Fruit fly (Drosophila melanogaster) whole organism, embryonic: Measurements from ENCODE around the gene CG34149.

Experiments used
- Antp ChIP-seq: fragments of 200-800 bp; sonication (Bioruptor generic); optimal IDR thresholded peaks from 3 replicates; lab custom pipeline; 2016; ENCODE audit warnings: missing biosample characterization, missing genetic modification characterization
- Atf6 ChIP-seq: fragments of 200-800 bp; sonication (Bioruptor generic); IDR thresholded peaks from 2 replicates; pipeline ENCODE4 v1.3.6; 2022; ENCODE audit warnings: missing biosample characterization, missing genetic modification characterization
- Bgb ChIP-seq: fragments of 200-800 bp; sonication (Bioruptor generic); IDR thresholded peaks from 2 replicates; pipeline ENCODE4 v1.3.6; 2022; ENCODE audit warnings: missing biosample characterization, missing genetic modification characterization; ENCODE audit not compliant: partially characterized antibody
- CG10431 ChIP-seq: fragments of 200-800 bp; sonication (Bioruptor generic); optimal IDR thresholded peaks from 3 replicates; lab custom pipeline; 2018; ENCODE audit warnings: missing biosample characterization, mild to moderate bottlenecking, missing genetic modification characterization
- CG10654 ChIP-seq: fragments of 200-800 bp; sonication (Bioruptor generic); optimal IDR thresholded peaks from 2 replicates; lab custom pipeline; 2016; ENCODE audit warnings: missing biosample characterization, missing genetic modification characterization
- CG12391 ChIP-seq: fragments of 200-800 bp; sonication (Bioruptor generic); optimal IDR thresholded peaks from 3 replicates; lab custom pipeline; 2018; ENCODE audit warnings: missing biosample characterization, mild to moderate bottlenecking, missing genetic modification characterization, moderate library complexity
- CG13287 ChIP-seq: fragments of 200-800 bp; sonication (Bioruptor generic); IDR thresholded peaks from 2 replicates; pipeline ENCODE4 v1.3.6; 2022; ENCODE audit warnings: missing biosample characterization, missing genetic modification characterization; ENCODE audit not compliant: partially characterized antibody
- CG14710 ChIP-seq: fragments of 200-800 bp; sonication (Bioruptor generic); optimal IDR thresholded peaks from 3 replicates; lab custom pipeline; 2019; ENCODE audit warnings: missing biosample characterization, mild to moderate bottlenecking, missing genetic modification characterization, moderate library complexity
- CG14860 ChIP-seq: fragments of 200-800 bp; sonication (Bioruptor generic); IDR thresholded peaks from 3 replicates; pipeline ENCODE4 v1.3.6; 2022; ENCODE audit warnings: missing biosample characterization, missing genetic modification characterization; ENCODE audit not compliant: partially characterized antibody
- CG15479 ChIP-seq: fragments of 200-800 bp; sonication (Bioruptor generic); optimal IDR thresholded peaks from 3 replicates; lab custom pipeline; 2019; ENCODE audit warnings: missing biosample characterization, mild to moderate bottlenecking, missing genetic modification characterization, moderate library complexity
- CG17328 ChIP-seq: fragments of 200-800 bp; sonication (Bioruptor generic); IDR thresholded peaks from 2 replicates; pipeline ENCODE4 v1.3.6; 2022; ENCODE audit warnings: missing biosample characterization, missing genetic modification characterization
- CG17612 ChIP-seq: fragments of 200-800 bp; sonication (Bioruptor generic); IDR thresholded peaks from 2 replicates; pipeline ENCODE4 v1.3.6; 2022; ENCODE audit warnings: missing biosample characterization, missing genetic modification characterization
- CG31365 ChIP-seq: fragments of 200-800 bp; sonication (Bioruptor generic); optimal IDR thresholded peaks from 2 replicates; lab custom pipeline; 2018; ENCODE audit warnings: missing biosample characterization, mild to moderate bottlenecking, missing genetic modification characterization
- CG3163 ChIP-seq: fragments of 200-800 bp; sonication (Bioruptor generic); optimal IDR thresholded peaks from 3 replicates; lab custom pipeline; 2016; ENCODE audit warnings: missing biosample characterization, missing genetic modification characterization
- CG33557 ChIP-seq: fragments of 200-800 bp; sonication (Bioruptor generic); optimal IDR thresholded peaks from 2 replicates; lab custom pipeline; 2019; ENCODE audit warnings: missing biosample characterization, mild to moderate bottlenecking, missing genetic modification characterization, moderate library complexity
- CG3847 ChIP-seq: fragments of 200-800 bp; sonication (Bioruptor generic); IDR thresholded peaks from 2 replicates; pipeline ENCODE4 v1.3.6; 2022; ENCODE audit warnings: missing biosample characterization, missing genetic modification characterization
- CG42726 ChIP-seq: fragments of 200-800 bp; sonication (Bioruptor generic); IDR thresholded peaks from 2 replicates; pipeline ENCODE4 v1.3.6; 2022; ENCODE audit warnings: missing biosample characterization, missing genetic modification characterization; ENCODE audit not compliant: partially characterized antibody
- CG4360 ChIP-seq: fragments of 200-800 bp; sonication (Bioruptor generic); IDR thresholded peaks from 2 replicates; pipeline ENCODE4 v1.3.6; 2022; ENCODE audit warnings: missing biosample characterization, missing genetic modification characterization
- CG7963 ChIP-seq: fragments of 200-800 bp; sonication (Bioruptor generic); IDR thresholded peaks from 3 replicates; pipeline ENCODE4 v1.3.6; 2022; ENCODE audit warnings: missing biosample characterization, missing genetic modification characterization; ENCODE audit not compliant: partially characterized antibody
- CG8290 ChIP-seq, 3 experiments: fragments of 200-800 bp; sonication (Bioruptor generic); optimal IDR thresholded peaks; 2 replicates each; lab custom pipeline; 2016 to 2019; ENCODE audit warnings: missing biosample characterization in 3 of 3, missing genetic modification characterization in 3 of 3, mild to moderate bottlenecking in 2 of 3, moderate library complexity in 1 of 3
- CG9876 ChIP-seq: fragments of 200-800 bp; sonication (Bioruptor generic); optimal IDR thresholded peaks from 2 replicates; lab custom pipeline; 2016; ENCODE audit warnings: missing biosample characterization, missing genetic modification characterization
- CTCF ChIP-seq: fragments of 200-800 bp; sonication (Bioruptor generic); optimal IDR thresholded peaks from 2 replicates; lab custom pipeline; 2017; ENCODE audit warnings: missing biosample characterization, mild to moderate bottlenecking, missing genetic modification characterization, moderate library complexity
- Dfd ChIP-seq, 2 experiments: fragments of >200 bp; optimal IDR thresholded peaks; 2 replicates each; lab custom pipeline; 2017; ENCODE audit warnings: missing biosample characterization in 2 of 2, missing genetic modification characterization in 2 of 2
- Doc3 ChIP-seq: fragments of 200-800 bp; sonication (Bioruptor generic); IDR thresholded peaks from 3 replicates; pipeline ENCODE4 v1.3.6; 2022; ENCODE audit warnings: missing biosample characterization, missing genetic modification characterization; ENCODE audit not compliant: partially characterized antibody
- HLH4C ChIP-seq: fragments of 200-800 bp; sonication (Bioruptor generic); IDR thresholded peaks from 3 replicates; pipeline ENCODE4 v1.3.6; 2022; ENCODE audit warnings: missing biosample characterization, missing genetic modification characterization; ENCODE audit not compliant: partially characterized antibody
- Hr3 ChIP-seq: fragments of 200-800 bp; sonication (Bioruptor generic); optimal IDR thresholded peaks from 3 replicates; lab custom pipeline; 2016; ENCODE audit warnings: missing biosample characterization, missing genetic modification characterization
- Med ChIP-seq: fragments of 200-800 bp; sonication (Bioruptor generic); peaks from one replicate; lab custom pipeline; 2016; ENCODE audit warnings: missing biosample characterization, missing genetic modification characterization, mild to moderate bottlenecking, inconsistent platforms, moderate library complexity
- Pdp1 ChIP-seq, 2 experiments: fragments of 200-800 bp; sonication (Bioruptor generic); optimal IDR thresholded peaks; 3 replicates each; lab custom pipeline; 2016; ENCODE audit warnings: missing biosample characterization in 2 of 2, missing genetic modification characterization in 2 of 2, mild to moderate bottlenecking in 1 of 2, moderate library complexity in 1 of 2
- Stat92E ChIP-seq, 3 experiments: fragments of >200 bp in 2 of 3; fragments of 200-800 bp in 1 of 3; sonication (Bioruptor generic) in 1 of 3; optimal IDR thresholded peaks; 2 replicates each; lab custom pipeline; 2017 to 2019; ENCODE audit warnings: missing biosample characterization in 3 of 3, missing genetic modification characterization in 3 of 3, mild to moderate bottlenecking in 1 of 3, moderate library complexity in 1 of 3
- aop ChIP-seq: fragments of 200-800 bp; sonication (Bioruptor generic); IDR thresholded peaks from 2 replicates; pipeline ENCODE4 v1.3.6; 2022; ENCODE audit warnings: missing biosample characterization, missing genetic modification characterization
- crol ChIP-seq: fragments of 200-800 bp; sonication (Bioruptor generic); IDR thresholded peaks from 2 replicates; pipeline ENCODE4 v1.3.6; 2022; ENCODE audit warnings: missing biosample characterization, missing genetic modification characterization
- eve ChIP-seq, 2 experiments: fragments of >200 bp; optimal IDR thresholded peaks; 2 replicates each; lab custom pipeline; 2017; ENCODE audit warnings: missing biosample characterization in 2 of 2, missing genetic modification characterization in 2 of 2
- inv ChIP-seq: fragments of 200-800 bp; sonication (Bioruptor generic); IDR thresholded peaks from 2 replicates; pipeline ENCODE4 v1.3.6; 2022; ENCODE audit warnings: missing biosample characterization, missing genetic modification characterization; ENCODE audit not compliant: partially characterized antibody
- knrl ChIP-seq: fragments of 200-800 bp; sonication (Bioruptor generic); IDR thresholded peaks from 3 replicates; pipeline ENCODE4 v1.3.6; 2022; ENCODE audit warnings: missing biosample characterization, missing genetic modification characterization; ENCODE audit not compliant: partially characterized antibody
- nmo ChIP-seq: fragments of 200-800 bp; sonication (Bioruptor generic); optimal IDR thresholded peaks from 2 replicates; lab custom pipeline; 2018; ENCODE audit warnings: missing biosample characterization, mild to moderate bottlenecking, missing genetic modification characterization, moderate library complexity
- onecut ChIP-seq: fragments of 200-800 bp; sonication (Bioruptor generic); IDR thresholded peaks from 2 replicates; pipeline ENCODE4 v1.3.6; 2022; ENCODE audit warnings: missing biosample characterization, missing genetic modification characterization
- org-1 ChIP-seq: fragments of 200-800 bp; sonication (Bioruptor generic); optimal IDR thresholded peaks from 2 replicates; lab custom pipeline; 2017; ENCODE audit warnings: missing biosample characterization, missing genetic modification characterization
- pan ChIP-seq, 4 experiments: fragments of >200 bp in 3 of 4; fragments of 200-800 bp in 1 of 4; sonication (Bioruptor generic) in 1 of 4; optimal IDR thresholded peaks in 3 of 4; IDR thresholded peaks in 1 of 4; 2 replicates each; pipeline versions ENCODE4 v1.3.6 to Lab custom; 2017 to 2022; ENCODE audit warnings: missing biosample characterization in 2 of 4, missing genetic modification characterization in 2 of 4, mixed read lengths in 1 of 4
- pho ChIP-seq: fragments of 200-800 bp; sonication (Bioruptor generic); optimal IDR thresholded peaks from 2 replicates; lab custom pipeline; 2016; ENCODE audit warnings: missing biosample characterization, missing genetic modification characterization
- phol ChIP-seq: fragments of 200-800 bp; sonication (Bioruptor generic); optimal IDR thresholded peaks from 3 replicates; lab custom pipeline; 2018; ENCODE audit warnings: missing biosample characterization, mild to moderate bottlenecking, missing genetic modification characterization, moderate library complexity
- pros ChIP-seq: fragments of 200-800 bp; sonication (Bioruptor generic); optimal IDR thresholded peaks from 3 replicates; lab custom pipeline; 2019; ENCODE audit warnings: missing biosample characterization, mild to moderate bottlenecking, missing genetic modification characterization, moderate library complexity
- sens ChIP-seq: fragments of 200-800 bp; sonication (Bioruptor generic); peaks from one replicate; lab custom pipeline; 2016; ENCODE audit warnings: missing biosample characterization, missing genetic modification characterization
- tna ChIP-seq: fragments of 200-800 bp; sonication (Bioruptor generic); IDR thresholded peaks from 2 replicates; pipeline ENCODE4 v1.3.6; 2022; ENCODE audit warnings: missing biosample characterization, missing genetic modification characterization; ENCODE audit not compliant: partially characterized antibody
- trh ChIP-seq: fragments of 200-800 bp; sonication (Bioruptor generic); optimal IDR thresholded peaks from 2 replicates; lab custom pipeline; 2016; ENCODE audit warnings: missing biosample characterization, missing genetic modification characterization
- unc-4 ChIP-seq: fragments of 200-800 bp; sonication (Bioruptor generic); IDR thresholded peaks from 2 replicates; pipeline ENCODE4 v1.3.6; 2022; ENCODE audit warnings: missing biosample characterization, missing genetic modification characterization; ENCODE audit not compliant: partially characterized antibody
- usp ChIP-seq: fragments of >200 bp; optimal IDR thresholded peaks from 2 replicates; lab custom pipeline; 2017; ENCODE audit warnings: missing biosample characterization, missing genetic modification characterization
- z ChIP-seq: fragments of 200-800 bp; sonication (Bioruptor generic); IDR thresholded peaks from 3 replicates; pipeline ENCODE4 v1.3.6; 2022; ENCODE audit warnings: missing biosample characterization, missing genetic modification characterization

Gene CG34149

dm6 chr3R:22397068-22397700, 17.3 kb downstream of the CG34149 start (continued):
- TF ChIP-seq CG12391: peak; percentile 22
- peak in 1 of 2 experiments; percentile 93 for TF ChIP-seq Dfd (GFP tag; optimal IDR thresholded peaks at IDR 0.05; lab: Kevin White, UChicago)
- TF ChIP-seq CG10654 (GFP tag; lab: Kevin White, UChicago): no peak
- 0 out of 2 replicates have a peak, but pooled peaks have one; percentile 27 for TF ChIP-seq Atf6 (GFP tag; lab: Robert Waterston, UW)
- TF ChIP-seq inv (GFP tag; lab: Robert Waterston, UW): peak; percentile 44; the same call in 1 of the 2 replicates
- no peak for TF ChIP-seq CG15479 (GFP tag; lab: Kevin White, UChicago)
- TF ChIP-seq CG42726 (GFP tag; lab: Robert Waterston, UW): peak; percentile 96
- TF ChIP-seq pan (optimal IDR thresholded peaks at IDR 0.05; lab: Kevin White, UChicago): no peak
- peak in 1 of 2 experiments; percentile 12 for TF ChIP-seq pan (GFP tag; optimal IDR thresholded peaks at IDR 0.05 in 1 of 2, IDR thresholded peaks at IDR 0.05 in 1 of 2)
- peak; percentile 54; the same call in 1 of the 2 replicates for TF ChIP-seq CG13287
- TF ChIP-seq eve (GFP tag; optimal IDR thresholded peaks at IDR 0.05; lab: Kevin White, UChicago): no peak
- no peak for TF ChIP-seq z (GFP tag; lab: Robert Waterston, UW)
- peak; percentile 44; the same call in 1 of the 2 replicates for TF ChIP-seq unc-4 (GFP tag; lab: Robert Waterston, UW)
- peak; percentile 88 for TF ChIP-seq CG7963 (GFP tag; lab: Robert Waterston, UW)
- TF ChIP-seq Doc3 (GFP tag; lab: Robert Waterston, UW): 0 out of 3 replicates have a peak, but pooled peaks have one; percentile 19
- peak; percentile 55 for TF ChIP-seq CTCF
- no peak for TF ChIP-seq Hr3 (GFP tag; lab: Kevin White, UChicago)
- no peak for TF ChIP-seq CG3847 (GFP tag; lab: Robert Waterston, UW)
- peak; percentile 5 for TF ChIP-seq CG14710 (tag; lab: Kevin White, UChicago)
- TF ChIP-seq tna (GFP tag; lab: Robert Waterston, UW): peak; percentile 81
- no peak for TF ChIP-seq Antp (GFP tag; lab: Kevin White, UChicago)
- TF ChIP-seq Med: peak; percentile 63
- TF ChIP-seq knrl (GFP tag; lab: Robert Waterston, UW): peak; percentile 67
- no peak for TF ChIP-seq org-1 (GFP tag; lab: Kevin White, UChicago)
- no peak for TF ChIP-seq trh
- no peak for TF ChIP-seq CG17612 (GFP tag; lab: Robert Waterston, UW)
- no peak for TF ChIP-seq CG8290 (GFP tag; optimal IDR thresholded peaks at IDR 0.05; lab: Kevin White, UChicago)
- peak in 1 of 2 experiments; percentile 16 for TF ChIP-seq CG8290 (tag; optimal IDR thresholded peaks at IDR 0.05; lab: Kevin White, UChicago)
- TF ChIP-seq pho (GFP tag; lab: Kevin White, UChicago): no peak
- TF ChIP-seq Bgb (GFP tag; lab: Robert Waterston, UW): peak; percentile 87
- TF ChIP-seq Stat92E (GFP tag; optimal IDR thresholded peaks at IDR 0.05; lab: Kevin White, UChicago): peak in 1 of 3 experiments; percentile 73
- peak; percentile 1 for TF ChIP-seq CG33557 (GFP tag; lab: Kevin White, UChicago)
- 0 out of 2 replicates have a peak, but pooled peaks have one; percentile 20 for TF ChIP-seq CG17328 (GFP tag; lab: Robert Waterston, UW)
- TF ChIP-seq pros: no peak
- TF ChIP-seq onecut (GFP tag; lab: Robert Waterston, UW): no peak
- TF ChIP-seq aop (GFP tag; lab: Robert Waterston, UW): no peak
- no peak for TF ChIP-seq usp (GFP tag; lab: Kevin White, UChicago)
- TF ChIP-seq crol (GFP tag; lab: Robert Waterston, UW): no peak
- TF ChIP-seq Pdp1 (GFP tag; optimal IDR thresholded peaks at IDR 0.05; lab: Kevin White, UChicago): peak in 1 of 2 experiments; percentile 99
- peak; percentile 83 for TF ChIP-seq HLH4C (GFP tag; lab: Robert Waterston, UW)
- TF ChIP-seq CG10431 (GFP tag; lab: Kevin White, UChicago): peak; percentile 53
- TF ChIP-seq CG31365 (tag; lab: Kevin White, UChicago): peak; percentile 99
- no peak for TF ChIP-seq CG3163
- peak; percentile 22 for TF ChIP-seq nmo (GFP tag; lab: Kevin White, UChicago)
- TF ChIP-seq phol: no peak
- TF ChIP-seq CG14860 (GFP tag; lab: Robert Waterston, UW): peak; percentile 88
- TF ChIP-seq sens (GFP tag; lab: Kevin White, UChicago): peak; percentile 68
- no peak for TF ChIP-seq CG9876
- 0 out of 2 replicates have a peak, but pooled peaks have one; percentile 16 for TF ChIP-seq CG4360 (GFP tag; lab: Robert Waterston, UW)
